Worm (Caenorhabditis elegans): ENCODE measurements around the gene F32D1.11.

The F32D1.11 gene

DNA sequence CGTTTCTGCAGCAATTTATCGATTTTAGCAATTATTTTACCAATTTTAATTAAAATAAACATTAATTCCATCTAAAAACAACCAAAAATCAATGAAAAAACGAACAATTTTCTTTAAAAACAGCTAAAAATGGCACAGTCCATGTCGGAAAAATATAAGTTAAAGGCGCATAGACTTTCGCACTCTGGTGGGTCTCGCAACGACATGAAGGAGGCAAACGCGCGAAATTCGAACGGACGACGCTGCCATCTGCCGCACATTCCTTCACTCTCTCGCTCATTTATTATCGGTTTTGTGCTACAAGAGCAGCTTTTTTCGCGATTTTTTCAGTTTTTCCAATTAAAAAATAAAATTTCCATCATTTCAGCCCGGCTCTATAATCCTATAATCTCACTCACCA, 19.5 kb downstream of the F32D1.11 start, which contains the start of gene mcm-7 (continued):
- TF ChIP-seq lin-26 (GFP tag; IDR thresholded peaks at IDR 0.05) (no peak), mcd-1 (GFP tag; IDR thresholded peaks at IDR 0.05) (peak; percentile 51; the same call in 1 of the 2 replicates), nfya-2 (GFP tag; IDR thresholded peaks at IDR 0.05) (no peak), attf-5 (GFP tag; optimal IDR thresholded peaks at IDR 0.05) (no peak), chd-7 (tag; optimal IDR thresholded peaks at IDR 0.05) (no peak), ZK185.1 (tag; optimal IDR thresholded peaks at IDR 0.05; ENCODE audit: poor library complexity, severe bottlenecking) (no peak), F55B11.4 (tag; optimal IDR thresholded peaks at IDR 0.05; ENCODE audit: borderline replicate concordance, insufficient read depth) (no peak), madf-6 (GFP tag; IDR thresholded peaks at IDR 0.05) (peak; percentile 91), sea-2 (GFP tag; IDR thresholded peaks at IDR 0.05) (no peak), ztf-18 (tag; optimal IDR thresholded peaks at IDR 0.05) (no peak), let-526 (GFP tag; IDR thresholded peaks at IDR 0.05) (no peak), tbp1 (GFP tag; optimal IDR thresholded peaks at IDR 0.05) (peak; percentile 30), K12H6.12 (tag; optimal IDR thresholded peaks at IDR 0.05) (no peak), xnd-1 (tag; optimal IDR thresholded peaks at IDR 0.05) (peak; percentile 62), Y95B8A.8 (GFP tag; IDR thresholded peaks at IDR 0.05) (no peak), ceh-91 (GFP tag; IDR thresholded peaks at IDR 0.05) (peak; percentile 74), F23B12.7 (tag; optimal IDR thresholded peaks at IDR 0.05; ENCODE audit: insufficient read depth) (peak; percentile 45), F22D6.2 (tag; optimal IDR thresholded peaks at IDR 0.05) (no peak), F57A8.1 (GFP tag; optimal IDR thresholded peaks at IDR 0.05) (no peak), egl-18 (GFP tag; IDR thresholded peaks at IDR 0.05) (no peak), Y56A3A.18 (GFP tag; IDR thresholded peaks at IDR 0.05) (no peak), lsl-1 (GFP tag; optimal IDR thresholded peaks at IDR 0.05) (peak; percentile 64), let-607 (tag; optimal IDR thresholded peaks at IDR 0.05) (no peak), nfyb-1 (GFP tag; IDR thresholded peaks at IDR 0.05) (no peak), rec-8 (tag; optimal IDR thresholded peaks at IDR 0.05) (no peak), bed-1 (GFP tag; IDR thresholded peaks at IDR 0.05) (no peak), Y53F4B.3 (GFP tag; IDR thresholded peaks at IDR 0.05) (no peak), F10E7.11 (tag; optimal IDR thresholded peaks at IDR 0.05) (no peak), zim-3 (tag; optimal IDR thresholded peaks at IDR 0.05) (no peak), F33H1.4 (GFP tag; IDR thresholded peaks at IDR 0.05) (peak; percentile 93), ama-1 (optimal IDR thresholded peaks at IDR 0.05) (no peak), ama-1 (GFP tag; optimal IDR thresholded peaks at IDR 0.05) (no peak), Y53G8AR.9 (GFP tag; conservative IDR thresholded peaks at IDR 0.05) (no peak), fkh-3 (tag; optimal IDR thresholded peaks at IDR 0.05) (no peak), nfya-1 (tag; optimal IDR thresholded peaks at IDR 0.05; ENCODE audit: borderline replicate concordance, insufficient read depth) (no peak), T07F8.4 (tag; optimal IDR thresholded peaks at IDR 0.05) (no peak), lin-54 (GFP tag; optimal IDR thresholded peaks at IDR 0.05) (peak; percentile 86), F57C9.4 (tag; optimal IDR thresholded peaks at IDR 0.05) (no peak), gei-17 (GFP tag; optimal IDR thresholded peaks at IDR 0.05) (no peak), nhr-120 (GFP tag; IDR thresholded peaks at IDR 0.05) (no peak), snpc-3.4 (tag; optimal IDR thresholded peaks at IDR 0.05) (peak; percentile 53), athp-1 (tag; optimal IDR thresholded peaks at IDR 0.05) (no peak), lsy-27 (tag; optimal IDR thresholded peaks at IDR 0.05; ENCODE audit: borderline replicate concordance, insufficient read depth) (no peak), lin-40 (tag; optimal IDR thresholded peaks at IDR 0.05) (no peak), mel-28 (tag; optimal IDR thresholded peaks at IDR 0.05; ENCODE audit: borderline replicate concordance) (no peak)
